Worm (Caenorhabditis elegans) whole organism, young adult: ENCODE data around the gene twk-44.

ENCODE experiments used
- C06A6.2 ChIP-seq: fragments of 200-800 bp; sonication (Bioruptor generic); conservative IDR thresholded peaks from 2 replicates; pipeline ENCODE4 v1.3.6; 2022; ENCODE audit warnings: missing genetic modification characterization, missing compliant biosample characterization
- D2030.7 ChIP-seq: fragments of 200-800 bp; sonication (Bioruptor generic); IDR thresholded peaks from 2 replicates; pipeline ENCODE4 v1.3.6; 2022; ENCODE audit warnings: missing genetic modification reagents, missing genetic modification characterization, missing compliant biosample characterization
- F10E7.11 ChIP-seq: sonication (generic microtip); optimal IDR thresholded peaks from 2 replicates; lab custom pipeline; 2017; ENCODE audit warnings: mild to moderate bottlenecking, missing genetic modification characterization, moderate library complexity, missing compliant biosample characterization
- F23B12.7 ChIP-seq: sonication (generic microtip); optimal IDR thresholded peaks from 2 replicates; lab custom pipeline; 2017; ENCODE audit warnings: missing genetic modification characterization, mild to moderate bottlenecking, missing compliant biosample characterization, antibody characterized with exemption, moderate library complexity; ENCODE audit not compliant: insufficient read depth
- F39B2.1 ChIP-seq: fragments of 200-800 bp; sonication (Bioruptor generic); IDR thresholded peaks from 2 replicates; pipeline ENCODE4 v1.3.6; 2022; ENCODE audit warnings: missing genetic modification reagents, missing genetic modification characterization, missing compliant biosample characterization
- F49E8.2 ChIP-seq: sonication (generic microtip); optimal IDR thresholded peaks from 3 replicates; lab custom pipeline; 2017; ENCODE audit warnings: missing genetic modification characterization, mild to moderate bottlenecking, missing compliant biosample characterization, antibody characterized with exemption, moderate library complexity; ENCODE audit not compliant: insufficient read depth
- F52B5.7 ChIP-seq: sonication (generic microtip); optimal IDR thresholded peaks from 2 replicates; lab custom pipeline; 2016; ENCODE audit warnings: mild to moderate bottlenecking, missing genetic modification characterization, missing compliant biosample characterization
- F57C9.4 ChIP-seq: sonication (generic microtip); optimal IDR thresholded peaks from 2 replicates; lab custom pipeline; 2017; ENCODE audit warnings: mild to moderate bottlenecking, missing genetic modification characterization, missing compliant biosample characterization
- T07F8.4 ChIP-seq: sonication (generic microtip); optimal IDR thresholded peaks from 2 replicates; lab custom pipeline; 2016; ENCODE audit warnings: mild to moderate bottlenecking, missing genetic modification characterization, moderate library complexity, missing compliant biosample characterization
- athp-1 ChIP-seq: sonication (generic microtip); optimal IDR thresholded peaks from 2 replicates; lab custom pipeline; 2017; ENCODE audit warnings: mild to moderate bottlenecking, missing genetic modification characterization, missing compliant biosample characterization
- attf-3 ChIP-seq: fragments of 200-800 bp; sonication (Bioruptor generic); conservative IDR thresholded peaks from 2 replicates; pipeline ENCODE4 v1.3.6; 2022; ENCODE audit warnings: missing genetic modification reagents, missing genetic modification characterization, missing compliant biosample characterization
- attf-5 ChIP-seq: fragments of 200-800 bp; sonication (Bioruptor generic); optimal IDR thresholded peaks from 2 replicates; lab custom pipeline; 2018; ENCODE audit warnings: mild to moderate bottlenecking, missing genetic modification characterization, missing compliant biosample characterization
- attf-6 ChIP-seq: fragments of 200-800 bp; sonication (Bioruptor generic); IDR thresholded peaks from 2 replicates; pipeline ENCODE4 v1.3.6; 2022; ENCODE audit warnings: missing genetic modification reagents, missing genetic modification characterization, missing compliant biosample characterization
- ceh-100 ChIP-seq: fragments of 200-800 bp; sonication (Bioruptor generic); IDR thresholded peaks from 2 replicates; pipeline ENCODE4 v1.3.6; 2022; ENCODE audit warnings: missing genetic modification reagents, missing genetic modification characterization, missing compliant biosample characterization
- ceh-27 ChIP-seq: fragments of 200-800 bp; sonication (Bioruptor generic); optimal IDR thresholded peaks from 2 replicates; lab custom pipeline; 2018; ENCODE audit warnings: mild to moderate bottlenecking, missing genetic modification characterization, moderate library complexity, missing compliant biosample characterization
- ceh-40 ChIP-seq: fragments of 200-800 bp; sonication (Bioruptor generic); IDR thresholded peaks from 2 replicates; pipeline ENCODE4 v1.3.6; 2022; ENCODE audit warnings: missing genetic modification characterization, missing compliant biosample characterization
- ceh-79 ChIP-seq: sonication (generic microtip); optimal IDR thresholded peaks from 2 replicates; lab custom pipeline; 2017; ENCODE audit warnings: mild to moderate bottlenecking, missing genetic modification characterization, missing compliant biosample characterization
- egl-44 ChIP-seq: fragments of 200-800 bp; sonication (Bioruptor generic); IDR thresholded peaks from 2 replicates; pipeline ENCODE4 v1.3.6; 2022; ENCODE audit warnings: missing genetic modification reagents, missing genetic modification characterization, missing compliant biosample characterization
- egrh-3 ChIP-seq: fragments of 200-800 bp; sonication (Bioruptor generic); IDR thresholded peaks from 2 replicates; pipeline ENCODE4 v1.3.6; 2022; ENCODE audit warnings: missing genetic modification reagents, missing genetic modification characterization, missing compliant biosample characterization
- ets-4 ChIP-seq: fragments of 200-800 bp; sonication (Bioruptor generic); optimal IDR thresholded peaks from 2 replicates; lab custom pipeline; 2018; ENCODE audit warnings: mild to moderate bottlenecking, missing genetic modification characterization, missing compliant biosample characterization
- fkh-3 ChIP-seq: sonication (generic microtip); optimal IDR thresholded peaks from 2 replicates; lab custom pipeline; 2016; ENCODE audit warnings: mild to moderate bottlenecking, missing genetic modification characterization, missing compliant biosample characterization
- hrde-1 ChIP-seq: sonication (generic microtip); optimal IDR thresholded peaks from 2 replicates; lab custom pipeline; 2016; ENCODE audit warnings: missing genetic modification characterization, mild to moderate bottlenecking, missing compliant biosample characterization, moderate library complexity, missing genotype, missing genetic modification reagents, borderline replicate concordance
- lin-35 ChIP-seq, 3 experiments: fragments of 150-350 bp in 2 of 3; sonication (generic microtip) in 1 of 3; optimal IDR thresholded peaks; 2 replicates each; lab custom pipeline; 2014 to 2018; ENCODE audit warnings: missing biosample characterization in 3 of 3, missing genetic modification characterization in 3 of 3, missing genetic modification reagents in 3 of 3
- madf-8 ChIP-seq: fragments of 200-800 bp; sonication (Bioruptor generic); conservative IDR thresholded peaks from 2 replicates; pipeline ENCODE4 v1.3.6; 2022; ENCODE audit warnings: missing genetic modification reagents, missing genetic modification characterization, missing compliant biosample characterization
- mcd-1 ChIP-seq: fragments of 200-800 bp; sonication (Bioruptor generic); IDR thresholded peaks from 2 replicates; pipeline ENCODE4 v1.3.6; 2022; ENCODE audit warnings: missing genetic modification reagents, missing genetic modification characterization, missing compliant biosample characterization
- mxl-1 ChIP-seq: sonication (generic microtip); optimal IDR thresholded peaks from 2 replicates; lab custom pipeline; 2016; ENCODE audit warnings: missing genetic modification characterization, missing compliant biosample characterization
- nhr-80 ChIP-seq: sonication (generic microtip); optimal IDR thresholded peaks from 2 replicates; lab custom pipeline; 2016; ENCODE audit warnings: missing genetic modification characterization, missing compliant biosample characterization
- rec-8 ChIP-seq, 2 experiments: sonication (generic microtip); optimal IDR thresholded peaks; 2 replicates each; lab custom pipeline; 2016; ENCODE audit warnings: mild to moderate bottlenecking in 2 of 2, missing genetic modification characterization in 2 of 2, missing genetic modification reagents in 2 of 2, missing genotype in 2 of 2, missing biosample characterization in 1 of 2, missing compliant biosample characterization in 1 of 2, moderate library complexity in 1 of 2
- repo-1 ChIP-seq: sonication (generic microtip); optimal IDR thresholded peaks from 2 replicates; lab custom pipeline; 2017; ENCODE audit warnings: mild to moderate bottlenecking, missing genetic modification characterization, missing compliant biosample characterization
- rpc-1 ChIP-seq, 2 experiments: fragments of 150-350 bp in 1 of 2; sonication (generic microtip) in 1 of 2; optimal IDR thresholded peaks; 2 replicates each; lab custom pipeline; 2014 to 2018; ENCODE audit warnings: missing biosample characterization in 1 of 2, missing genetic modification characterization in 1 of 2, missing genetic modification reagents in 1 of 2, missing genotype in 1 of 2
- snpc-4 ChIP-seq, 5 experiments: fragments of 150-350 bp in 1 of 5; sonication (generic microtip) in 4 of 5; optimal IDR thresholded peaks; 2 replicates each; lab custom pipeline; 2014 to 2018; ENCODE audit warnings: missing genetic modification characterization in 5 of 5, missing biosample characterization in 3 of 5, antibody characterized with exemption in 2 of 5, mild to moderate bottlenecking in 2 of 5, missing compliant biosample characterization in 2 of 5, missing genotype in 2 of 5, moderate library complexity in 2 of 5, missing genetic modification reagents in 1 of 5
- somi-1 ChIP-seq: fragments of 200-800 bp; sonication (Bioruptor generic); optimal IDR thresholded peaks from 2 replicates; lab custom pipeline; 2018; ENCODE audit warnings: mild to moderate bottlenecking, missing genetic modification characterization, missing compliant biosample characterization
- sptf-2 ChIP-seq: fragments of 200-800 bp; sonication (Bioruptor generic); optimal IDR thresholded peaks from 2 replicates; lab custom pipeline; 2018; ENCODE audit warnings: mild to moderate bottlenecking, missing genetic modification characterization, missing compliant biosample characterization
- tbp1 ChIP-seq: fragments of 200-800 bp; sonication (Bioruptor generic); optimal IDR thresholded peaks from 2 replicates; lab custom pipeline; 2018; ENCODE audit warnings: mild to moderate bottlenecking, missing genetic modification characterization, missing compliant biosample characterization
- tbx-9 ChIP-seq: sonication (generic microtip); optimal IDR thresholded peaks from 2 replicates; lab custom pipeline; 2016; ENCODE audit warnings: borderline replicate concordance, missing genetic modification characterization, inconsistent platforms, missing compliant biosample characterization
- tlf-1 ChIP-seq: fragments of 200-800 bp; sonication (Bioruptor generic); optimal IDR thresholded peaks from 2 replicates; lab custom pipeline; 2018; ENCODE audit warnings: mild to moderate bottlenecking, missing genetic modification characterization, missing compliant biosample characterization
- unc-130 ChIP-seq: sonication (generic microtip); optimal IDR thresholded peaks from 2 replicates; lab custom pipeline; 2016; ENCODE audit warnings: missing genetic modification reagents, missing genetic modification characterization, missing compliant biosample characterization
- zim-3 ChIP-seq: sonication (generic microtip); optimal IDR thresholded peaks from 2 replicates; lab custom pipeline; 2017; ENCODE audit warnings: mild to moderate bottlenecking, missing genetic modification characterization, moderate library complexity, missing compliant biosample characterization
- ztf-18 ChIP-seq: sonication (generic microtip); optimal IDR thresholded peaks from 2 replicates; lab custom pipeline; 2016; ENCODE audit warnings: missing genotype, mild to moderate bottlenecking, missing genetic modification characterization, missing compliant biosample characterization
- ztf-22 ChIP-seq: fragments of 200-800 bp; sonication (Bioruptor generic); optimal IDR thresholded peaks from 2 replicates; lab custom pipeline; 2018; ENCODE audit warnings: mild to moderate bottlenecking, missing genetic modification characterization, moderate library complexity, missing compliant biosample characterization
- ztf-26 ChIP-seq: sonication (generic microtip); optimal IDR thresholded peaks from 2 replicates; lab custom pipeline; 2017; ENCODE audit warnings: missing genetic modification characterization, missing compliant biosample characterization
- ztf-3 ChIP-seq: fragments of 200-800 bp; sonication (Bioruptor generic); optimal IDR thresholded peaks from 2 replicates; lab custom pipeline; 2018; ENCODE audit warnings: mild to moderate bottlenecking, missing genetic modification characterization, missing compliant biosample characterization

twk-44 gene

DNA sequence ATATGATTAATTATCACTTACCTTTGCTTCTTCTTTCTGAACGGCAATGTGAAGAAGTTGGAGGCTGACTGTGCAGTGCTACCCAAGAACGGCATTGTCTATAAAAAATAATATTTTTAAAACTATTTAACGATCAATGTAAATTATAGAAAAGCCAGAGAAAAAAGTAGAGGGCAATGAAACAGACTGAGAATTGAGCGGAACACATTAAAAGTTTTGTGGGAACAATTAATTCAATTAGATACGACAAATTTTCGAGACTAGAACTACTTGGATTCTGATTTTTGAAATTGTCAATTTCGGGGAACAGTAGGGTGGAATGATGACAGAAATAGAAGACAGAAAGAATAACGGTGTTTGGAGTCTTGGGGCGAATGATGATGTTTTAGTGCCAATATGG is 35.3 kb downstream of the twk-44 start, which contains the start of gene F52D10.2:
TSS of gene F52D10.2 (minus strand) at position 101 of the 400 bp plus-strand sequence.
- no peak for TF ChIP-seq fkh-3 (tag; lab: Kevin White, UChicago)
- TF ChIP-seq egrh-3 (GFP tag; lab: Robert Waterston, UW), result no peak
- TF ChIP-seq zim-3 (tag; lab: Kevin White, UChicago), result no peak
- TF ChIP-seq lin-35 (GFP tag; optimal IDR thresholded peaks at IDR 0.05; lab: Kevin White, UChicago), result no peak
- TF ChIP-seq nhr-80 (tag; lab: Kevin White, UChicago), result no peak
- TF ChIP-seq tbx-9 (tag; lab: Kevin White, UChicago), result no peak
- TF ChIP-seq ceh-79 (tag; lab: Kevin White, UChicago), result no peak
- no peak for TF ChIP-seq somi-1 (GFP tag; lab: Kevin White, UChicago)
- TF ChIP-seq ceh-27 (GFP tag; lab: Kevin White, UChicago), result no peak
- TF ChIP-seq, all 124 proteins: peak for 0

DNA sequence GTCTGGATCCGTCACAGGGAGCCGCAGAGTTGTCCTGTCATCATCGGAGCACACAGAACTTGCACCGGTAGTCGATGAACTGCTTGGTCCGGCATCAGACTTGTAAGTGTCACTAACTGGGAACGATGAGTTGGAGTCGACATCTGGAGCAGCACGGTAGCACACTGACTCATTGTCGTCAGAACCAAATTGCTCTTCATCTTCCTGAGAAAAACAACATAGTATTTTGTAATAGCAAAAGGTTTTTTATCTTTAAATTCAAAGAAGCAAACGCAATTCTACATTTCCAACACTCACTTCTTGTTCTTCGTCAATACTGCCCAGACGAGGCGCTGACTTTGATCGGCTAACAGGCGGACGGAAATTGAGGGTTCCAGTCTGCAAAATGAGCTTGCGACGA is 36.4 kb downstream of the twk-44 start:
- TF ChIP-seq nhr-80 (tag; lab: Kevin White, UChicago), result no peak
- TF ChIP-seq attf-5, result no peak
- TF ChIP-seq snpc-4 (GFP tag; optimal IDR thresholded peaks at IDR 0.05; lab: Kevin White, UChicago), result no peak
- no peak for TF ChIP-seq snpc-4 (tag; optimal IDR thresholded peaks at IDR 0.05; lab: Kevin White, UChicago)
- TF ChIP-seq sptf-2 (GFP tag; lab: Kevin White, UChicago), result no peak
- TF ChIP-seq ztf-3, result no peak
- TF ChIP-seq ets-4 (GFP tag; lab: Kevin White, UChicago), result no peak
- TF ChIP-seq ceh-40, result no peak
- no peak for TF ChIP-seq C06A6.2 (GFP tag; lab: Robert Waterston, UW)
- TF ChIP-seq hrde-1 (tag; lab: Kevin White, UChicago), result no peak
- no peak for TF ChIP-seq tlf-1 (GFP tag; lab: Kevin White, UChicago)
- TF ChIP-seq rec-8 (tag; optimal IDR thresholded peaks at IDR 0.05; lab: Kevin White, UChicago), result no peak
- TF ChIP-seq T07F8.4, result no peak

DNA sequence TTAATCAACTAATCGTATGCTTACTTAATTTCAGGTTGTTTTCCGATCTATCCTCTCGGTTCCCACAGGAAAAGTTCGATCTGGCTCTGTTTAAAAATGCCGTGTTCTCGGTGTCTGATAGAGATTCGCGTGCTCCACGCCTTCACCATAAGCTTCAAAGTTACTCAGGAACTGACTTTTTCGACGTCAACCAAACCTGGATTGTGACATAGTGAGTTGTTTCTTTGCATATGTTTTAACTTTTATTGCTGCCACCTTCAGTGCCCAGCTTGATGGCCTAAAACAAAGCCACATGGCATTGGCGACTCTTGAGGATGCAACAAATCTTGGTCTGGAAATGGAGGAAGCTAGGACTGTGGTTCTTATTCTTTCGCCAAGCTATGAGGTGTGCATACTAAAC is 41.0 kb downstream of the twk-44 start:
- TF ChIP-seq ceh-100 (GFP tag; lab: Robert Waterston, UW), result no peak
- TF ChIP-seq F57C9.4 (tag; lab: Kevin White, UChicago), result no peak
- no peak for TF ChIP-seq ztf-22 (GFP tag; lab: Kevin White, UChicago)
- TF ChIP-seq tbp1, result no peak
- TF ChIP-seq D2030.7 (GFP tag; lab: Robert Waterston, UW), result no peak
- TF ChIP-seq F23B12.7, result no peak
- TF ChIP-seq repo-1 (tag; lab: Kevin White, UChicago), result no peak
- TF ChIP-seq, all 124 proteins: peak for 0

DNA sequence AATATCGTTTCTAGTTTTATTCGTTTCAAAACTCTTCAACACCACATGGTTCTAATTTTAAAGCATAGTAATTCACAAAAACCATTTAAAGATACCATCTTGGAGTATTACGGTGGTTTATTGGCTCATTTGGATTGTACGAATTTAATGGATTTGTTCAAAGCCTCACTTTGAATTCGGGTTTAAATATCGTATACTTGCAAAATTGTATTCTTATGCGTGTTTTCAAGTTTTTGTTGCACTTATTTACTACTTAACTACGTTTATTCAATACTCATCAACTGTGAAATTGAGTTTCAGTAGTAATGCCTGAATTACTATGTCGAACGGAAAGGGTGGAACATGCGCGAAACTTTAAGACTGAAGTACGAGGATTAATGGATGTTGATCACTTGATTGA is 41.5 kb downstream of the twk-44 start, which contains the start of gene abts-2:
TSS of gene abts-2 (plus strand) at position 301 of the 400 bp plus-strand sequence.
- TF ChIP-seq egl-44 (GFP tag; lab: Robert Waterston, UW) (no peak), mcd-1 (GFP tag; lab: Robert Waterston, UW) (no peak), F10E7.11 (tag; lab: Kevin White, UChicago) (no peak), athp-1 (tag; lab: Kevin White, UChicago) (no peak), unc-130 (GFP tag; lab: Kevin White, UChicago) (no peak), attf-3 (GFP tag; lab: Robert Waterston, UW) (no peak), attf-6 (no peak), repo-1 (tag; lab: Kevin White, UChicago) (no peak), F52B5.7 (tag; lab: Kevin White, UChicago) (no peak), ztf-26 (no peak), madf-8 (GFP tag; lab: Robert Waterston, UW) (no peak), F49E8.2 (tag; lab: Kevin White, UChicago) (no peak), ztf-18 (no peak), rpc-1 (optimal IDR thresholded peaks at IDR 0.05; lab: Kevin White, UChicago) (no peak), rpc-1 (tag; optimal IDR thresholded peaks at IDR 0.05; lab: Kevin White, UChicago) (no peak), zim-3 (tag; lab: Kevin White, UChicago) (no peak), mxl-1 (tag; lab: Kevin White, UChicago) (no peak), F39B2.1 (GFP tag; lab: Robert Waterston, UW) (no peak), attf-5 (no peak)
- TF ChIP-seq, all 124 proteins: peak for 0
